Fruit fly (Drosophila melanogaster) whole organism, wandering third instar larva: ENCODE data around the gene CG3191.

Source experiments
- Dfd ChIP-seq: fragments of >200 bp; optimal IDR thresholded peaks from 2 replicates; lab custom pipeline; 2017; ENCODE audit warnings: missing biosample characterization, missing genetic modification characterization
- GATAd ChIP-seq: sonication (Bioruptor generic); optimal IDR thresholded peaks from 2 replicates; lab custom pipeline; 2016; ENCODE audit warnings: missing biosample characterization, missing genetic modification characterization
- Myc ChIP-seq: fragments of >200 bp; optimal IDR thresholded peaks from 2 replicates; lab custom pipeline; 2017
- br ChIP-seq: fragments of 200-800 bp; sonication (Bioruptor generic); optimal IDR thresholded peaks from 2 replicates; lab custom pipeline; 2016; ENCODE audit warnings: missing biosample characterization, missing genetic modification characterization
- dsf ChIP-seq: sonication (Bioruptor generic); optimal IDR thresholded peaks from 2 replicates; lab custom pipeline; 2016; ENCODE audit warnings: missing biosample characterization, missing genetic modification characterization, borderline replicate concordance
- ey ChIP-seq: fragments of 200-800 bp; sonication (Bioruptor generic); optimal IDR thresholded peaks from 2 replicates; lab custom pipeline; 2016; ENCODE audit warnings: missing biosample characterization, missing genetic modification characterization

DNA sequence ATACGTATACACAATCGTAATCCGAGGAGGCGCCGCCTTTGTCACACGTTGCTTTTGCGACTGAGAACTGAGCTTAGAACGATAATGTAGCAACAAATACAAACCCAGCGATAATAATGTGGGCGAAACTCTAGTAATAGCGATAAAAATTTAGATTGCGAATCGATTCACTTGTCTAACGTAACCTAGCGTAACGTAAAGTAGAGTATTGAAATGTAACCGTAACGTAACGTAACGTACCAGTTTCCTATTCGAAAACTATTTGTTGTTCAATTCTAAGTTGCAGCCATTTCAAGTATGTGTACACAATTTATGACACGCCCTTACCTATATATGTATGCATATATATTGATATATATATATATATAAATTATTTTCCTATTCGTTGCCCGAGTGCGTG lies 7.0 kb downstream of the CG3191 start:
- no peak for TF ChIP-seq br (GFP tag; lab: Kevin White, UChicago)
- TF ChIP-seq Dfd (GFP tag; lab: Kevin White, UChicago): no peak
- TF ChIP-seq GATAd (GFP tag; lab: Kevin White, UChicago): no peak
- no peak for TF ChIP-seq ey (GFP tag; lab: Kevin White, UChicago)
- no peak for TF ChIP-seq Myc (lab: Kevin White, UChicago)
- TF ChIP-seq dsf (GFP tag; lab: Kevin White, UChicago): no peak
